Worm (Caenorhabditis elegans) whole organism, L3 larva: Measurements from ENCODE around the gene sgca-1.

Experiments used
- R02D3.7 ChIP-seq: fragments of 150-350 bp; optimal IDR thresholded peaks from 2 replicates; lab custom pipeline; 2014; ENCODE audit warnings: missing biosample characterization, missing genetic modification characterization
- ZK546.5 ChIP-seq: sonication (generic microtip); optimal IDR thresholded peaks from 2 replicates; lab custom pipeline; 2017; ENCODE audit warnings: missing biosample characterization, missing genetic modification characterization
- aly-2 ChIP-seq: fragments of 150-350 bp; optimal IDR thresholded peaks from 2 replicates; lab custom pipeline; 2014; ENCODE audit warnings: missing biosample characterization, missing genetic modification characterization
- ama-1 ChIP-seq: fragments of 150-350 bp; optimal IDR thresholded peaks from 2 replicates; lab custom pipeline; 2018
- ceh-16 ChIP-seq: sonication (generic microtip); optimal IDR thresholded peaks from 2 replicates; lab custom pipeline; 2017; ENCODE audit warnings: missing biosample characterization, missing genetic modification characterization
- ceh-28 ChIP-seq: fragments of 150-350 bp; optimal IDR thresholded peaks from 2 replicates; lab custom pipeline; 2014; ENCODE audit warnings: missing biosample characterization, missing genetic modification reagents, missing genetic modification characterization
- ceh-82 ChIP-seq: fragments of 150-350 bp; optimal IDR thresholded peaks from 2 replicates; lab custom pipeline; 2014; ENCODE audit warnings: missing biosample characterization, missing genetic modification characterization
- ceh-9 ChIP-seq: sonication (generic microtip); optimal IDR thresholded peaks from 2 replicates; lab custom pipeline; 2018; ENCODE audit warnings: missing biosample characterization, missing genetic modification characterization
- daf-12 ChIP-seq: fragments of 150-350 bp; optimal IDR thresholded peaks from 2 replicates; lab custom pipeline; 2014; ENCODE audit warnings: missing biosample characterization, missing genetic modification reagents, missing genetic modification characterization
- egl-27 ChIP-seq: sonication (generic microtip); optimal IDR thresholded peaks from 4 replicates; lab custom pipeline; 2017; ENCODE audit warnings: missing biosample characterization, missing genetic modification reagents, missing genetic modification characterization
- egl-5 ChIP-seq: fragments of 150-350 bp; optimal IDR thresholded peaks from 2 replicates; lab custom pipeline; 2017; ENCODE audit warnings: missing biosample characterization, missing genetic modification reagents, missing genetic modification characterization, inconsistent platforms
- elt-2 ChIP-seq: sonication (generic microtip); optimal IDR thresholded peaks from 2 replicates; lab custom pipeline; 2016; ENCODE audit warnings: missing genetic modification reagents, mild to moderate bottlenecking, missing genetic modification characterization, missing compliant biosample characterization
- elt-3 ChIP-seq, 3 experiments: fragments of 150-350 bp in 1 of 3; sonication (generic microtip) in 2 of 3; optimal IDR thresholded peaks; 2 replicates in 2 of 3; 4 replicates in 1 of 3; lab custom pipeline; 2014 to 2017; ENCODE audit warnings: missing biosample characterization in 3 of 3, missing genetic modification characterization in 3 of 3
- eor-1 ChIP-seq, 2 experiments: fragments of 150-350 bp; optimal IDR thresholded peaks; 2 replicates each; lab custom pipeline; 2014 to 2018; ENCODE audit warnings: missing biosample characterization in 2 of 2, missing genetic modification characterization in 2 of 2
- fkh-10 ChIP-seq: sonication (generic microtip); optimal IDR thresholded peaks from 2 replicates; lab custom pipeline; 2017; ENCODE audit warnings: missing biosample characterization, missing genetic modification reagents, missing genetic modification characterization
- fkh-2 ChIP-seq: fragments of 150-350 bp; optimal IDR thresholded peaks from 2 replicates; lab custom pipeline; 2014; ENCODE audit warnings: missing biosample characterization, missing genetic modification reagents, missing genetic modification characterization
- fos-1 ChIP-seq: fragments of 150-350 bp; optimal IDR thresholded peaks from 2 replicates; lab custom pipeline; 2014; ENCODE audit warnings: missing biosample characterization, missing genetic modification characterization
- hmg-11 ChIP-seq: sonication (generic microtip); optimal IDR thresholded peaks from 2 replicates; lab custom pipeline; 2016; ENCODE audit warnings: missing genetic modification characterization, missing compliant biosample characterization
- jun-1 ChIP-seq: fragments of 150-350 bp; optimal IDR thresholded peaks from 2 replicates; lab custom pipeline; 2014; ENCODE audit warnings: missing biosample characterization, missing genetic modification reagents, missing genetic modification characterization
- lin-15B ChIP-seq: fragments of 150-350 bp; optimal IDR thresholded peaks from 2 replicates; lab custom pipeline; 2014; ENCODE audit warnings: missing biosample characterization, missing genetic modification characterization
- lin-39 ChIP-seq: fragments of 150-350 bp; optimal IDR thresholded peaks from 2 replicates; lab custom pipeline; 2018; ENCODE audit warnings: missing biosample characterization, missing genetic modification reagents, missing genetic modification characterization
- lsy-12 ChIP-seq: sonication (generic microtip); optimal IDR thresholded peaks from 2 replicates; lab custom pipeline; 2016; ENCODE audit warnings: mild to moderate bottlenecking, missing genetic modification characterization, missing compliant biosample characterization
- mdl-1 ChIP-seq: fragments of 150-350 bp; optimal IDR thresholded peaks from 2 replicates; lab custom pipeline; 2014; ENCODE audit warnings: missing biosample characterization, missing genetic modification characterization
- mml-1 ChIP-seq: fragments of 150-350 bp; sonication (generic microtip); optimal IDR thresholded peaks from 3 replicates; lab custom pipeline; 2014; ENCODE audit warnings: missing biosample characterization, missing genetic modification characterization
- nfya-1 ChIP-seq: sonication (generic microtip); optimal IDR thresholded peaks from 2 replicates; lab custom pipeline; 2017; ENCODE audit warnings: missing genetic modification characterization, mild to moderate bottlenecking, missing compliant biosample characterization, antibody characterized with exemption, moderate library complexity; ENCODE audit not compliant: insufficient read depth
- nhr-11 ChIP-seq: fragments of 150-350 bp; optimal IDR thresholded peaks from 2 replicates; lab custom pipeline; 2014; ENCODE audit warnings: missing biosample characterization, missing genetic modification characterization
- nhr-12 ChIP-seq: fragments of 150-350 bp; optimal IDR thresholded peaks from 2 replicates; lab custom pipeline; 2014; ENCODE audit warnings: missing biosample characterization, missing genetic modification characterization
- nhr-23 ChIP-seq: fragments of 150-350 bp; optimal IDR thresholded peaks from 2 replicates; lab custom pipeline; 2014; ENCODE audit warnings: missing biosample characterization, missing genetic modification reagents, missing genetic modification characterization
- nhr-237 ChIP-seq: fragments of 150-350 bp; optimal IDR thresholded peaks from 2 replicates; lab custom pipeline; 2014; ENCODE audit warnings: missing biosample characterization, missing genetic modification characterization
- nhr-25 ChIP-seq: sonication (generic microtip); optimal IDR thresholded peaks from 2 replicates; lab custom pipeline; 2017; ENCODE audit warnings: missing biosample characterization, missing genetic modification characterization
- nhr-28 ChIP-seq: fragments of 150-350 bp; optimal IDR thresholded peaks from 2 replicates; lab custom pipeline; 2014; ENCODE audit warnings: missing biosample characterization, missing genetic modification characterization
- nhr-43 ChIP-seq: sonication (generic microtip); optimal IDR thresholded peaks from 2 replicates; lab custom pipeline; 2016; ENCODE audit warnings: mild to moderate bottlenecking, missing genetic modification characterization, missing compliant biosample characterization; ENCODE audit not compliant: poor library complexity, severe bottlenecking
- nhr-76 ChIP-seq: fragments of 150-350 bp; sonication (generic microtip); optimal IDR thresholded peaks from 5 replicates; lab custom pipeline; 2014; ENCODE audit warnings: missing biosample characterization, missing genetic modification characterization
- pha-4 ChIP-seq: fragments of 150-350 bp; optimal IDR thresholded peaks from 2 replicates; lab custom pipeline; 2014; ENCODE audit warnings: missing biosample characterization, missing genetic modification reagents, missing genetic modification characterization
- pqm-1 ChIP-seq: fragments of 150-350 bp; optimal IDR thresholded peaks from 2 replicates; lab custom pipeline; 2017; ENCODE audit warnings: missing biosample characterization, missing genetic modification characterization, inconsistent platforms
- skn-1 ChIP-seq: fragments of 150-350 bp; optimal IDR thresholded peaks from 2 replicates; lab custom pipeline; 2014; ENCODE audit warnings: missing biosample characterization, missing genetic modification characterization
- snpc-4 ChIP-seq: fragments of 150-350 bp; optimal IDR thresholded peaks from 2 replicates; lab custom pipeline; 2014; ENCODE audit warnings: missing biosample characterization, missing genetic modification characterization
- tbx-2 ChIP-seq: sonication (generic microtip); optimal IDR thresholded peaks from 2 replicates; lab custom pipeline; 2016; ENCODE audit warnings: mild to moderate bottlenecking, missing genetic modification characterization, missing compliant biosample characterization
- unc-39 ChIP-seq: sonication (generic microtip); optimal IDR thresholded peaks from 4 replicates; lab custom pipeline; 2017; ENCODE audit warnings: missing biosample characterization, missing genetic modification characterization
- unc-62 ChIP-seq: fragments of 150-350 bp; sonication (generic microtip); optimal IDR thresholded peaks from 4 replicates; lab custom pipeline; 2014; ENCODE audit warnings: missing biosample characterization, missing genetic modification reagents, missing genetic modification characterization
- zag-1 ChIP-seq: fragments of 150-350 bp; optimal IDR thresholded peaks from 2 replicates; lab custom pipeline; 2014; ENCODE audit warnings: missing biosample characterization, missing genetic modification characterization
- ztf-11 ChIP-seq: fragments of 150-350 bp; optimal IDR thresholded peaks from 2 replicates; lab custom pipeline; 2014; ENCODE audit warnings: missing biosample characterization, missing genetic modification characterization
- ztf-4 ChIP-seq: fragments of 150-350 bp; optimal IDR thresholded peaks from 2 replicates; lab custom pipeline; 2014; ENCODE audit warnings: missing biosample characterization, missing genetic modification characterization

Gene sgca-1

ce11 chrX:6778014-6778413 lies 11.3 kb downstream of the sgca-1 start, which contains the start of gene irk-1:
irk-1 (minus strand) TSS chrX:6778114.
- TF ChIP-seq elt-2 (tag; lab: Kevin White, UChicago) (no peak), tbx-2 (tag; lab: Kevin White, UChicago) (no peak), unc-39 (no peak), egl-5 (tag; lab: Kevin White, UChicago) (no peak), nhr-12 (no peak), ztf-4 (no peak), nhr-25 (tag; lab: Kevin White, UChicago) (no peak), ama-1 (lab: Kevin White, UChicago) (no peak), nhr-237 (tag; lab: Kevin White, UChicago) (no peak), nhr-11 (tag; lab: Kevin White, UChicago) (no peak), lin-15B (tag; lab: Kevin White, UChicago) (no peak), pha-4 (tag; lab: Kevin White, UChicago) (no peak)

ce11 chrX:6761688-6762185 lies 27.6 kb downstream of the sgca-1 start, which contains the start of gene abts-4:
abts-4 (minus strand) TSS chrX:6761738.
- TF ChIP-seq ceh-28 (tag; lab: Kevin White, UChicago) (no peak), lin-39 (tag; lab: Kevin White, UChicago) (no peak), pha-4 (tag; lab: Kevin White, UChicago) (peak; percentile 35), eor-1 (tag; optimal IDR thresholded peaks at IDR 0.05; lab: Kevin White, UChicago) (no peak), ztf-11 (tag; lab: Kevin White, UChicago) (no peak), pqm-1 (peak; percentile 16), elt-2 (tag; lab: Kevin White, UChicago) (peak; percentile 72), unc-62 (GFP tag; lab: Kevin White, UChicago) (no peak), elt-3 (tag; optimal IDR thresholded peaks at IDR 0.05; lab: Kevin White, UChicago) (no peak), nhr-25 (tag; lab: Kevin White, UChicago) (no peak), nhr-28 (tag; lab: Kevin White, UChicago) (no peak), skn-1 (tag; lab: Kevin White, UChicago) (no peak), jun-1 (tag; lab: Kevin White, UChicago) (no peak), nhr-11 (tag; lab: Kevin White, UChicago) (no peak), nhr-12 (no peak), R02D3.7 (tag; lab: Kevin White, UChicago) (no peak), nfya-1 (no peak)

ce11 chrX:6761211-6761610 lies 28.1 kb downstream of the sgca-1 start:
- TF ChIP-seq fos-1 (tag; lab: Kevin White, UChicago) (no peak), elt-2 (tag; lab: Kevin White, UChicago) (peak; percentile 51), pqm-1 (peak; percentile 44), unc-62 (GFP tag; lab: Kevin White, UChicago) (no peak), nhr-25 (tag; lab: Kevin White, UChicago) (no peak)

- TF ChIP-seq hmg-11 (tag; lab: Kevin White, UChicago) (peak; percentile 68), daf-12 (tag; lab: Kevin White, UChicago) (no peak), nhr-23 (tag; lab: Kevin White, UChicago) (peak; percentile 86), nfya-1 (peak; percentile 75), nhr-76 (tag; lab: Kevin White, UChicago) (no peak), aly-2 (tag; lab: Kevin White, UChicago) (no peak), fkh-10 (GFP tag; lab: Kevin White, UChicago) (no peak), jun-1 (tag; lab: Kevin White, UChicago) (peak; percentile 85), ceh-82 (no peak), mdl-1 (tag; lab: Kevin White, UChicago) (peak; percentile 100), pqm-1 (peak; percentile 87), elt-2 (tag; lab: Kevin White, UChicago) (peak; percentile 89), mml-1 (tag; lab: Kevin White, UChicago) (peak; percentile 97), nhr-12 (no peak), egl-5 (tag; lab: Kevin White, UChicago) (peak; percentile 75), egl-27 (tag; lab: Kevin White, UChicago) (peak; percentile 84), nhr-25 (tag; lab: Kevin White, UChicago) (peak; percentile 95), snpc-4 (tag; lab: Kevin White, UChicago) (peak; percentile 31), ceh-16 (tag; lab: Kevin White, UChicago) (no peak), ZK546.5 (no peak), ama-1 (lab: Kevin White, UChicago) (peak; percentile 70), unc-62 (GFP tag; lab: Kevin White, UChicago) (peak; percentile 41), R02D3.7 (tag; lab: Kevin White, UChicago) (no peak), nhr-43 (tag; lab: Kevin White, UChicago) (peak; percentile 83), ceh-9 (no peak), pha-4 (tag; lab: Kevin White, UChicago) (peak; percentile 99), ceh-28 (tag; lab: Kevin White, UChicago) (peak; percentile 45), ztf-4 (no peak), fkh-2 (tag; lab: Kevin White, UChicago) (no peak), elt-3 (tag; optimal IDR thresholded peaks at IDR 0.05; lab: Kevin White, UChicago) (peak in 1 of 3 experiments; percentile 78), lsy-12 (peak; percentile 11), nhr-28 (tag; lab: Kevin White, UChicago) (no peak), nhr-11 (tag; lab: Kevin White, UChicago) (peak; percentile 64), tbx-2 (tag; lab: Kevin White, UChicago) (peak; percentile 77), zag-1 (tag; lab: Kevin White, UChicago) (no peak), ztf-11 (tag; lab: Kevin White, UChicago) (no peak)
Observed at ce11 chrX:6750145-6750544, 39.2 kb downstream of the sgca-1 start.
